Fruit fly (Drosophila melanogaster) whole organism, prepupa: ENCODE measurements around the gene bmm.

ENCODE experiments used
- Blimp-1 ChIP-seq: fragments of 200-800 bp; sonication (Bioruptor generic); optimal IDR thresholded peaks from 3 replicates; lab custom pipeline; 2017; ENCODE audit warnings: missing biosample characterization, missing genetic modification characterization, mild to moderate bottlenecking, moderate library complexity, missing genetic modification reagents
- CG10669 ChIP-seq: fragments of 200-800 bp; sonication (Bioruptor generic); optimal IDR thresholded peaks from 3 replicates; lab custom pipeline; 2018; ENCODE audit warnings: missing biosample characterization, mild to moderate bottlenecking, missing genetic modification characterization, moderate library complexity
- CG11294 ChIP-seq: fragments of 200-800 bp; sonication (Bioruptor generic); IDR thresholded peaks from 2 replicates; pipeline ENCODE4 v1.3.6; 2022; ENCODE audit warnings: missing biosample characterization, missing genetic modification characterization
- CG11762 ChIP-seq: fragments of 200-800 bp; sonication (Bioruptor generic); optimal IDR thresholded peaks from 3 replicates; lab custom pipeline; 2016; ENCODE audit warnings: missing biosample characterization, missing genetic modification characterization; ENCODE audit not compliant: insufficient read depth
- CG15336 ChIP-seq: fragments of 200-800 bp; sonication (Bioruptor generic); IDR thresholded peaks from 2 replicates; pipeline ENCODE4 v1.3.6; 2022; ENCODE audit warnings: missing biosample characterization, missing genetic modification characterization
- CG1621 ChIP-seq: fragments of 200-800 bp; sonication (Bioruptor generic); optimal IDR thresholded peaks from 3 replicates; lab custom pipeline; 2018; ENCODE audit warnings: missing biosample characterization, mild to moderate bottlenecking, missing genetic modification characterization
- CG16779 ChIP-seq: fragments of 200-800 bp; sonication (Bioruptor generic); optimal IDR thresholded peaks from 3 replicates; lab custom pipeline; 2017; ENCODE audit warnings: missing biosample characterization, mild to moderate bottlenecking, missing genetic modification characterization
- CG3032 ChIP-seq: fragments of 200-800 bp; optimal IDR thresholded peaks from 2 replicates; lab custom pipeline; 2019; ENCODE audit warnings: missing biosample characterization, mild to moderate bottlenecking, missing genetic modification characterization, moderate library complexity
- CG31627 ChIP-seq: fragments of 200-800 bp; sonication (Bioruptor generic); optimal IDR thresholded peaks from 3 replicates; lab custom pipeline; 2016; ENCODE audit warnings: missing biosample characterization, missing genetic modification characterization
- CG32006 ChIP-seq: fragments of 200-800 bp; sonication (Bioruptor generic); optimal IDR thresholded peaks from 3 replicates; lab custom pipeline; 2017; ENCODE audit warnings: missing biosample characterization, mild to moderate bottlenecking, missing genetic modification characterization
- CG34406 ChIP-seq: fragments of 200-800 bp; sonication (Bioruptor generic); optimal IDR thresholded peaks from 3 replicates; lab custom pipeline; 2016; ENCODE audit warnings: missing biosample characterization, missing genetic modification characterization
- CG4318 ChIP-seq: fragments of 200-800 bp; sonication (Bioruptor generic); optimal IDR thresholded peaks from 3 replicates; lab custom pipeline; 2017; ENCODE audit warnings: missing biosample characterization, mild to moderate bottlenecking, missing genetic modification characterization
- CG6163 ChIP-seq: fragments of 200-800 bp; sonication (Bioruptor generic); IDR thresholded peaks from 3 replicates; pipeline ENCODE4 v1.3.6; 2022; ENCODE audit warnings: missing biosample characterization, missing genetic modification characterization
- CG6276 ChIP-seq: fragments of 200-800 bp; sonication (Bioruptor generic); optimal IDR thresholded peaks from 2 replicates; lab custom pipeline; 2017; ENCODE audit warnings: missing biosample characterization, mild to moderate bottlenecking, missing genetic modification characterization
- CG6792 ChIP-seq: fragments of 200-800 bp; sonication (Bioruptor generic); optimal IDR thresholded peaks from 3 replicates; lab custom pipeline; 2016; ENCODE audit warnings: missing biosample characterization, missing genetic modification characterization
- CG6808 ChIP-seq: fragments of 200-800 bp; sonication (Bioruptor generic); optimal IDR thresholded peaks from 3 replicates; lab custom pipeline; 2017; ENCODE audit warnings: missing biosample characterization, missing genetic modification characterization, mild to moderate bottlenecking, moderate library complexity, missing genetic modification reagents
- CG6854 ChIP-seq: fragments of 200-800 bp; sonication (Bioruptor generic); optimal IDR thresholded peaks from 2 replicates; lab custom pipeline; 2017; ENCODE audit warnings: missing biosample characterization, mild to moderate bottlenecking, missing genetic modification characterization
- CG7368 ChIP-seq: fragments of 200-800 bp; sonication (Bioruptor generic); optimal IDR thresholded peaks from 3 replicates; lab custom pipeline; 2016; ENCODE audit warnings: missing biosample characterization, missing genetic modification characterization
- CG8119 ChIP-seq: fragments of 200-800 bp; sonication (Bioruptor generic); IDR thresholded peaks from 3 replicates; pipeline ENCODE4 v1.3.6; 2022; ENCODE audit warnings: missing biosample characterization, missing genetic modification characterization
- CG8319 ChIP-seq: fragments of 200-800 bp; sonication (Bioruptor generic); optimal IDR thresholded peaks from 3 replicates; lab custom pipeline; 2016; ENCODE audit warnings: missing biosample characterization, missing genetic modification characterization
- CG8632 ChIP-seq: fragments of 200-800 bp; sonication (Bioruptor generic); optimal IDR thresholded peaks from 3 replicates; lab custom pipeline; 2016; ENCODE audit warnings: missing biosample characterization, missing genetic modification characterization
- Eip75B ChIP-seq: fragments of 200-800 bp; sonication (Bioruptor generic); optimal IDR thresholded peaks from 3 replicates; lab custom pipeline; 2016; ENCODE audit warnings: missing biosample characterization, missing genetic modification characterization
- Eip78C ChIP-seq: fragments of 200-800 bp; sonication (Bioruptor generic); peaks from one replicate; lab custom pipeline; 2016; ENCODE audit warnings: missing biosample characterization, missing genetic modification characterization
- Eip93F ChIP-seq: fragments of 200-800 bp; sonication (Bioruptor generic); optimal IDR thresholded peaks from 2 replicates; lab custom pipeline; 2016; ENCODE audit warnings: missing biosample characterization, mild to moderate bottlenecking, missing genetic modification characterization
- Ets21C ChIP-seq: fragments of 200-800 bp; sonication (Bioruptor generic); optimal IDR thresholded peaks from 3 replicates; lab custom pipeline; 2016; ENCODE audit warnings: missing biosample characterization, missing genetic modification characterization
- Ets96B ChIP-seq: fragments of 200-800 bp; optimal IDR thresholded peaks from 2 replicates; lab custom pipeline; 2019; ENCODE audit warnings: missing biosample characterization, mild to moderate bottlenecking, missing genetic modification characterization, moderate library complexity
- Hr38 ChIP-seq: sonication (Bioruptor generic); optimal IDR thresholded peaks from 2 replicates; lab custom pipeline; 2016; ENCODE audit warnings: missing biosample characterization, missing genetic modification characterization
- Hr4 ChIP-seq: fragments of 200-800 bp; sonication (Bioruptor generic); optimal IDR thresholded peaks from 3 replicates; lab custom pipeline; 2016; ENCODE audit warnings: missing biosample characterization, missing genetic modification characterization
- Met ChIP-seq: fragments of 200-800 bp; sonication (Bioruptor generic); optimal IDR thresholded peaks from 3 replicates; lab custom pipeline; 2016; ENCODE audit warnings: missing biosample characterization, missing genetic modification characterization
- Smox ChIP-seq: fragments of 200-800 bp; sonication (Bioruptor generic); optimal IDR thresholded peaks from 3 replicates; lab custom pipeline; 2016; ENCODE audit warnings: missing biosample characterization, missing genetic modification characterization
- Sox14 ChIP-seq: fragments of 200-800 bp; sonication (Bioruptor generic); optimal IDR thresholded peaks from 3 replicates; lab custom pipeline; 2016; ENCODE audit warnings: missing biosample characterization, missing genetic modification characterization
- Sox15 ChIP-seq: fragments of 200-800 bp; sonication (Bioruptor generic); optimal IDR thresholded peaks from 3 replicates; lab custom pipeline; 2016; ENCODE audit warnings: missing biosample characterization, missing genetic modification characterization
- achi ChIP-seq: fragments of 200-800 bp; sonication (Bioruptor generic); optimal IDR thresholded peaks from 3 replicates; lab custom pipeline; 2016; ENCODE audit warnings: missing biosample characterization, missing genetic modification characterization
- cyc ChIP-seq: fragments of 200-800 bp; sonication (Bioruptor generic); optimal IDR thresholded peaks from 3 replicates; lab custom pipeline; 2016; ENCODE audit warnings: missing biosample characterization, missing genetic modification characterization
- eg ChIP-seq: fragments of 200-800 bp; sonication (Bioruptor generic); IDR thresholded peaks from 3 replicates; pipeline ENCODE4 v1.3.6; 2022; ENCODE audit warnings: missing biosample characterization, missing genetic modification characterization
- esn ChIP-seq: fragments of 200-800 bp; sonication (Bioruptor generic); optimal IDR thresholded peaks from 2 replicates; lab custom pipeline; 2016; ENCODE audit warnings: missing biosample characterization, mild to moderate bottlenecking, missing genetic modification characterization, moderate library complexity
- fd59A ChIP-seq: fragments of 200-800 bp; sonication (Bioruptor generic); optimal IDR thresholded peaks from 2 replicates; lab custom pipeline; 2017; ENCODE audit warnings: missing biosample characterization, mild to moderate bottlenecking, missing genetic modification characterization, missing genetic modification reagents
- fd85E ChIP-seq: fragments of 200-800 bp; sonication (Bioruptor generic); optimal IDR thresholded peaks from 3 replicates; lab custom pipeline; 2016; ENCODE audit warnings: missing biosample characterization, missing genetic modification characterization
- fkh ChIP-seq: fragments of 200-800 bp; sonication (Bioruptor generic); optimal IDR thresholded peaks from 3 replicates; lab custom pipeline; 2017; ENCODE audit warnings: missing biosample characterization, mild to moderate bottlenecking, missing genetic modification characterization, moderate library complexity
- lz ChIP-seq: fragments of 200-800 bp; sonication (Bioruptor generic); optimal IDR thresholded peaks from 3 replicates; lab custom pipeline; 2016; ENCODE audit warnings: missing biosample characterization, missing genetic modification characterization
- pdm3 ChIP-seq: fragments of 200-800 bp; sonication (Bioruptor generic); optimal IDR thresholded peaks from 3 replicates; lab custom pipeline; 2016; ENCODE audit warnings: missing biosample characterization, missing genetic modification characterization
- salr ChIP-seq, 2 experiments: fragments of 200-800 bp; sonication (Bioruptor generic); optimal IDR thresholded peaks; 3 replicates each; lab custom pipeline; 2016 to 2018; ENCODE audit warnings: missing biosample characterization in 2 of 2, missing genetic modification characterization in 2 of 2, mild to moderate bottlenecking in 1 of 2
- spab ChIP-seq: fragments of 200-800 bp; sonication (Bioruptor generic); optimal IDR thresholded peaks from 2 replicates; lab custom pipeline; 2017; ENCODE audit warnings: missing biosample characterization, mild to moderate bottlenecking, missing genetic modification characterization, missing genetic modification reagents
- svp ChIP-seq: fragments of 200-800 bp; sonication (Bioruptor generic); peaks from one replicate; lab custom pipeline; 2016; ENCODE audit warnings: missing biosample characterization, missing genetic modification characterization
- topi ChIP-seq: fragments of 200-800 bp; sonication (Bioruptor generic); optimal IDR thresholded peaks from 3 replicates; lab custom pipeline; 2016; ENCODE audit warnings: missing biosample characterization, missing genetic modification characterization
- vri ChIP-seq: fragments of 200-800 bp; sonication (Bioruptor generic); optimal IDR thresholded peaks from 3 replicates; lab custom pipeline; 2016; ENCODE audit warnings: missing biosample characterization, mild to moderate bottlenecking, missing genetic modification characterization

Gene bmm

DNA sequence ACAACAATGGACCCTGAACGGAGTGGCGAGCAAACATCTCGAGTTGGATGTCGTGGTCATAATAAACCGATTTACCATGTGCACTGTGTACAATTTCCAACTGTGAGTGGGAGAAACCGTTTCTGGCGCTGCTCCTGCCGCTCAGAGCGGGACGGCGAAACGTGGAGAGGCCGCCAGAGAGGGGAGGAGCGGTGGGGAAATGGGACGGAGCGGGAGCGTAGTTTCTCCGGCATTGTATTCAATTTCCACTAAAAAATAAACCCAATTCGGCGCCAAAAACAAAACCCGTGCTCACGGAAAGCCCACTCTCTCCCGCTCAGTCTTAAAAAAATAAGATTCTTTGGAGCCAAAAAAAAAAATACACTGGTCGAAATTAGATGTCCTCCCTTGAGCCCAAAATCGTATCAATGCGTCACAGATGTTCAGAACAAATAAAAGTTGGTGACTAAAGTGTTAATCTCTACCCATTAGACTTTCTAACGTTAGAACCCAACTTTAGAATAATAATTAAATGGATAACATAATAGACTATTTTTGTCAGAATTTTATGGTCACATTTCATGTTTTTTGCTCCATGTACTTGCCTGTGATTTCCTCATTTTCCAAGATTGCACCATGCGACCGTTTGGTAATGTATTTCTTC lies 26.1 kb downstream of the bmm start (continued):
- TF ChIP-seq Smox (GFP tag; lab: Kevin White, UChicago) = peak; percentile 68
- no peak for TF ChIP-seq CG4318
- TF ChIP-seq Met = peak; percentile 72
- TF ChIP-seq CG3032 (tag; lab: Kevin White, UChicago) = no peak
- peak; percentile 36 for TF ChIP-seq CG34406 (GFP tag; lab: Kevin White, UChicago)
- peak; percentile 9; the same call in 1 of the 2 replicates for TF ChIP-seq CG11294 (GFP tag; lab: Robert Waterston, UW)
- peak; percentile 21 for TF ChIP-seq CG11762 (GFP tag; lab: Kevin White, UChicago)
- peak; percentile 6 for TF ChIP-seq CG10669 (GFP tag; lab: Kevin White, UChicago)
- peak; percentile 59 for TF ChIP-seq lz (GFP tag; lab: Kevin White, UChicago)

- TF ChIP-seq Met (peak; percentile 99), CG31627 (GFP tag; lab: Kevin White, UChicago) (peak; percentile 99), topi (peak; percentile 99), svp (GFP tag; lab: Kevin White, UChicago) (peak; percentile 100), CG34406 (GFP tag; lab: Kevin White, UChicago) (peak; percentile 100), fd59A (GFP tag; lab: Kevin White, UChicago) (peak; percentile 99), Sox14 (peak; percentile 100), CG8632 (peak; percentile 99), fd85E (GFP tag; lab: Kevin White, UChicago) (peak; percentile 98), CG32006 (GFP tag; lab: Kevin White, UChicago) (peak; percentile 100), pdm3 (GFP tag; lab: Kevin White, UChicago) (peak; percentile 100), achi (GFP tag; lab: Kevin White, UChicago) (peak; percentile 99), CG3032 (tag; lab: Kevin White, UChicago) (peak; percentile 100), CG6808 (GFP tag; lab: Kevin White, UChicago) (peak; percentile 99), fkh (GFP tag; lab: Kevin White, UChicago) (peak; percentile 99), CG10669 (GFP tag; lab: Kevin White, UChicago) (peak; percentile 99), CG1621 (tag; lab: Kevin White, UChicago) (peak; percentile 99), Ets96B (tag; lab: Kevin White, UChicago) (peak; percentile 100), Hr38 (GFP tag; lab: Kevin White, UChicago) (peak; percentile 84), Eip93F (GFP tag; lab: Kevin White, UChicago) (peak; percentile 99), spab (peak; percentile 100), CG16779 (peak; percentile 99), Ets21C (GFP tag; lab: Kevin White, UChicago) (peak; percentile 99), Sox15 (peak; percentile 99), Smox (GFP tag; lab: Kevin White, UChicago) (peak; percentile 99), CG15336 (GFP tag; lab: Robert Waterston, UW) (peak; percentile 100), CG6854 (peak; percentile 99), eg (GFP tag; lab: Robert Waterston, UW) (peak; percentile 100), CG8119 (GFP tag; lab: Robert Waterston, UW) (peak; percentile 100), CG11762 (GFP tag; lab: Kevin White, UChicago) (peak; percentile 100), CG6792 (GFP tag; lab: Kevin White, UChicago) (peak; percentile 99), CG7368 (GFP tag; lab: Kevin White, UChicago) (peak; percentile 99), CG6276 (GFP tag; lab: Kevin White, UChicago) (peak; percentile 100), CG8319 (GFP tag; lab: Kevin White, UChicago) (peak; percentile 99), Eip78C (GFP tag; lab: Kevin White, UChicago) (peak; percentile 100), lz (GFP tag; lab: Kevin White, UChicago) (peak; percentile 99), vri (GFP tag; lab: Kevin White, UChicago) (peak; percentile 98), cyc (peak; percentile 99), salr (GFP tag; optimal IDR thresholded peaks at IDR 0.05; lab: Kevin White, UChicago) (peak; percentile 98 to 100), CG6163 (GFP tag; lab: Robert Waterston, UW) (peak; percentile 99), Blimp-1 (GFP tag; lab: Kevin White, UChicago) (peak; percentile 97), esn (GFP tag; lab: Kevin White, UChicago) (peak; percentile 100), Hr4 (peak; percentile 100), Eip75B (GFP tag; lab: Kevin White, UChicago) (peak; percentile 100)
Observed at dm6 chr3L:14759097-14759795, 27.0 kb downstream of the bmm start.
